Fruit fly (Drosophila melanogaster) Kc167 (cell line): ENCODE measurements around the gene CG31928.

Experiments
- h ChIP-seq: fragments of >200 bp; optimal IDR thresholded peaks from 3 replicates; lab custom pipeline; 2018; ENCODE audit warnings: missing external identifiers
- psq ChIP-seq: fragments of >200 bp; optimal IDR thresholded peaks from 2 replicates; lab custom pipeline; 2017; ENCODE audit warnings: missing external identifiers

DNA sequence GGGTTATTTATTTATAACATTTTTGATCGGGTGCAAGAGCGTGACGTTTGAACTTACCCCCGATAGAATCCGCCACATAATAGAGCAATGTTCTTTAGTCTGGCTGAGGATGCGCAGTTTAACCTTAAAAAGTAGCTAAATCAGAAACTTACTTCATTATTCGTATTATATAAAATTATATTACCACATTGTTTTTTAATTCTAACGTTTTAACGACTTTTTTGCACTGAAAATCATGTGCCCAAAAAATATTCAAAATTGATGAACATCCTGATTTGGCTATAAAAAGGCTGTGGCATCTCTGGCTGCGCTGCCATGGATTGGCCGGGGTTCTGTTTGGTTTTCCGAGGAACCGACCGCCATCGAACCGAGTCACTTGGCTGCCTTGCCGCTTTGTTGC is 22.1 kb upstream of the CG31928 start:
- TF ChIP-seq psq (lab: Kevin White, UChicago) (no peak), h (lab: Kevin White, UChicago) (no peak)
